Fruit fly (Drosophila melanogaster) whole organism, embryonic: ENCODE data around the gene CG42272.

ENCODE experiments used
- B-H2 ChIP-seq: fragments of 200-800 bp; sonication (Bioruptor generic); optimal IDR thresholded peaks from 2 replicates; lab custom pipeline; 2018; ENCODE audit warnings: missing biosample characterization, mild to moderate bottlenecking, missing genetic modification characterization
- CG12155 ChIP-seq: fragments of 200-800 bp; sonication (Bioruptor generic); optimal IDR thresholded peaks from 3 replicates; lab custom pipeline; 2016; ENCODE audit warnings: missing biosample characterization, missing genetic modification characterization
- CG12219 ChIP-seq: fragments of 200-800 bp; sonication (Bioruptor generic); optimal IDR thresholded peaks from 3 replicates; lab custom pipeline; 2018; ENCODE audit warnings: missing biosample characterization, mild to moderate bottlenecking, missing genetic modification characterization
- CG12769 ChIP-seq: fragments of 200-800 bp; sonication (Bioruptor generic); optimal IDR thresholded peaks from 2 replicates; lab custom pipeline; 2019; ENCODE audit warnings: missing biosample characterization, mild to moderate bottlenecking, missing genetic modification characterization, moderate library complexity
- CG17612 ChIP-seq: fragments of 200-800 bp; sonication (Bioruptor generic); IDR thresholded peaks from 2 replicates; pipeline ENCODE4 v1.3.6; 2022; ENCODE audit warnings: missing biosample characterization, missing genetic modification characterization
- CG17912 ChIP-seq: fragments of 200-800 bp; sonication (Bioruptor generic); optimal IDR thresholded peaks from 2 replicates; lab custom pipeline; 2018; ENCODE audit warnings: missing biosample characterization, mild to moderate bottlenecking, missing genetic modification characterization
- CG32772 ChIP-seq: fragments of 200-800 bp; sonication (Bioruptor generic); IDR thresholded peaks from 2 replicates; pipeline ENCODE4 v1.3.6; 2022; ENCODE audit warnings: missing biosample characterization, missing genetic modification characterization
- CG33213 ChIP-seq: fragments of 200-800 bp; sonication (Bioruptor generic); optimal IDR thresholded peaks from 3 replicates; lab custom pipeline; 2016; ENCODE audit warnings: missing biosample characterization, missing genetic modification characterization
- CG34224 ChIP-seq: fragments of 200-800 bp; sonication (Bioruptor generic); IDR thresholded peaks from 3 replicates; pipeline ENCODE4 v1.3.6; 2022; ENCODE audit warnings: missing biosample characterization, missing genetic modification characterization; ENCODE audit not compliant: partially characterized antibody
- CG42726 ChIP-seq: fragments of 200-800 bp; sonication (Bioruptor generic); IDR thresholded peaks from 2 replicates; pipeline ENCODE4 v1.3.6; 2022; ENCODE audit warnings: missing biosample characterization, missing genetic modification characterization; ENCODE audit not compliant: partially characterized antibody
- CG4404 ChIP-seq: fragments of 200-800 bp; sonication (Bioruptor generic); IDR thresholded peaks from 2 replicates; pipeline ENCODE4 v1.3.6; 2022; ENCODE audit warnings: missing biosample characterization, missing genetic modification characterization
- CG8290 ChIP-seq, 3 experiments: fragments of 200-800 bp; sonication (Bioruptor generic); optimal IDR thresholded peaks; 2 replicates each; lab custom pipeline; 2016 to 2019; ENCODE audit warnings: missing biosample characterization in 3 of 3, missing genetic modification characterization in 3 of 3, mild to moderate bottlenecking in 2 of 3, moderate library complexity in 1 of 3
- Camta ChIP-seq: fragments of 200-800 bp; sonication (Bioruptor generic); optimal IDR thresholded peaks from 2 replicates; lab custom pipeline; 2016; ENCODE audit warnings: missing biosample characterization, missing genetic modification characterization
- Deaf1 ChIP-seq: fragments of 200-800 bp; optimal IDR thresholded peaks from 3 replicates; lab custom pipeline; 2019; ENCODE audit warnings: missing biosample characterization, mild to moderate bottlenecking, missing genetic modification characterization, moderate library complexity
- Dek ChIP-seq: fragments of 200-800 bp; sonication (Bioruptor generic); optimal IDR thresholded peaks from 3 replicates; lab custom pipeline; 2019; ENCODE audit warnings: missing biosample characterization, mild to moderate bottlenecking, missing genetic modification characterization, moderate library complexity
- Dll ChIP-seq: fragments of 200-800 bp; sonication (Bioruptor generic); IDR thresholded peaks from 4 replicates; pipeline ENCODE4 v1.3.6; 2022; ENCODE audit warnings: missing biosample characterization, missing genetic modification characterization; ENCODE audit not compliant: partially characterized antibody
- Doc2 ChIP-seq: fragments of 200-800 bp; sonication (Bioruptor generic); IDR thresholded peaks from 2 replicates; pipeline ENCODE4 v1.3.6; 2022; ENCODE audit warnings: missing biosample characterization, missing genetic modification characterization
- Gug ChIP-seq: fragments of 200-800 bp; sonication (Bioruptor generic); IDR thresholded peaks from 4 replicates; pipeline ENCODE4 v1.3.6; 2022; ENCODE audit warnings: missing biosample characterization, missing genetic modification characterization
- HmgD ChIP-seq: fragments of 200-800 bp; sonication (Bioruptor generic); optimal IDR thresholded peaks from 3 replicates; lab custom pipeline; 2016; ENCODE audit warnings: missing biosample characterization, missing genetic modification characterization
- Hmr ChIP-seq: fragments of 200-800 bp; sonication (Bioruptor generic); optimal IDR thresholded peaks from 3 replicates; lab custom pipeline; 2017; ENCODE audit warnings: mild to moderate bottlenecking, missing biosample characterization, missing genetic modification reagents, missing genetic modification characterization
- Hr78 ChIP-seq, 2 experiments: fragments of 200-800 bp in 1 of 2; fragments of >200 bp in 1 of 2; sonication (Bioruptor generic) in 1 of 2; optimal IDR thresholded peaks; 2 replicates each; lab custom pipeline; 2017 to 2019; ENCODE audit warnings: missing biosample characterization in 2 of 2, missing genetic modification characterization in 2 of 2, mild to moderate bottlenecking in 1 of 2, moderate library complexity in 1 of 2
- Hsf ChIP-seq: fragments of 200-800 bp; sonication (Bioruptor generic); optimal IDR thresholded peaks from 3 replicates; lab custom pipeline; 2016; ENCODE audit warnings: missing biosample characterization, missing genetic modification characterization
- Mrtf ChIP-seq: fragments of 200-800 bp; sonication (Bioruptor generic); IDR thresholded peaks from 3 replicates; pipeline ENCODE4 v1.3.6; 2022; ENCODE audit warnings: missing biosample characterization, missing genetic modification characterization
- Myb ChIP-seq: fragments of 200-800 bp; sonication (Bioruptor generic); optimal IDR thresholded peaks from 2 replicates; lab custom pipeline; 2016; ENCODE audit warnings: missing biosample characterization, missing genetic modification characterization
- Nf-YC ChIP-seq: fragments of 200-800 bp; optimal IDR thresholded peaks from 3 replicates; lab custom pipeline; 2019; ENCODE audit warnings: missing biosample characterization, mild to moderate bottlenecking, missing genetic modification characterization, moderate library complexity
- TFAM ChIP-seq: fragments of 200-800 bp; sonication (Bioruptor generic); optimal IDR thresholded peaks from 2 replicates; lab custom pipeline; 2017; ENCODE audit warnings: missing biosample characterization, missing genetic modification characterization, inconsistent platforms
- Trl ChIP-seq, 3 experiments: fragments of >200 bp in 2 of 3; fragments of 200-800 bp in 1 of 3; sonication (Bioruptor generic) in 1 of 3; optimal IDR thresholded peaks; 2 replicates in 1 of 3; 3 replicates in 2 of 3; lab custom pipeline; 2016 to 2017; ENCODE audit warnings: missing biosample characterization in 1 of 3, missing genetic modification characterization in 1 of 3
- abd-A ChIP-seq: fragments of 200-800 bp; sonication (Bioruptor generic); optimal IDR thresholded peaks from 3 replicates; lab custom pipeline; 2019; ENCODE audit warnings: missing biosample characterization, mild to moderate bottlenecking, missing genetic modification characterization, moderate library complexity
- bigmax ChIP-seq: fragments of 200-800 bp; sonication (Bioruptor generic); optimal IDR thresholded peaks from 2 replicates; lab custom pipeline; 2018; ENCODE audit warnings: missing biosample characterization, mild to moderate bottlenecking, missing genetic modification characterization
- chm ChIP-seq: fragments of 200-800 bp; sonication (Bioruptor generic); IDR thresholded peaks from 2 replicates; pipeline ENCODE4 v1.3.6; 2022; ENCODE audit warnings: missing biosample characterization, missing genetic modification characterization
- croc ChIP-seq: fragments of 200-800 bp; sonication (Bioruptor generic); conservative IDR thresholded peaks from 3 replicates; pipeline ENCODE4 v1.3.6; 2022; ENCODE audit warnings: missing biosample characterization, missing genetic modification characterization
- crp ChIP-seq, 2 experiments: fragments of 200-800 bp; sonication (Bioruptor generic); optimal IDR thresholded peaks; 2 replicates in 1 of 2; 3 replicates in 1 of 2; lab custom pipeline; 2017; ENCODE audit warnings: missing biosample characterization in 2 of 2, missing genetic modification characterization in 2 of 2, mild to moderate bottlenecking in 1 of 2, moderate library complexity in 1 of 2
- gfzf ChIP-seq: fragments of 200-800 bp; sonication (Bioruptor generic); optimal IDR thresholded peaks from 2 replicates; lab custom pipeline; 2016; ENCODE audit warnings: missing biosample characterization, mild to moderate bottlenecking, missing genetic modification characterization, moderate library complexity
- lbe ChIP-seq: fragments of 200-800 bp; sonication (Bioruptor generic); optimal IDR thresholded peaks from 2 replicates; lab custom pipeline; 2016; ENCODE audit warnings: missing biosample characterization, mild to moderate bottlenecking, missing genetic modification characterization
- lov ChIP-seq, 2 experiments: fragments of 200-800 bp in 1 of 2; fragments of >200 bp in 1 of 2; sonication (Bioruptor generic) in 1 of 2; IDR thresholded peaks in 1 of 2; optimal IDR thresholded peaks in 1 of 2; 2 replicates in 1 of 2; 3 replicates in 1 of 2; pipeline versions ENCODE4 v1.3.6 to Lab custom; 2017 to 2022; ENCODE audit warnings: missing biosample characterization in 1 of 2, missing genetic modification characterization in 1 of 2
- nmo ChIP-seq: fragments of 200-800 bp; sonication (Bioruptor generic); optimal IDR thresholded peaks from 2 replicates; lab custom pipeline; 2018; ENCODE audit warnings: missing biosample characterization, mild to moderate bottlenecking, missing genetic modification characterization, moderate library complexity
- nom ChIP-seq: fragments of 200-800 bp; sonication (Bioruptor generic); optimal IDR thresholded peaks from 2 replicates; lab custom pipeline; 2017; ENCODE audit warnings: missing biosample characterization, missing genetic modification characterization, mild to moderate bottlenecking, moderate library complexity, missing genetic modification reagents
- odd ChIP-seq: fragments of 200-800 bp; sonication (Bioruptor generic); optimal IDR thresholded peaks from 2 replicates; lab custom pipeline; 2017; ENCODE audit warnings: missing biosample characterization, mild to moderate bottlenecking, missing genetic modification characterization
- onecut ChIP-seq: fragments of 200-800 bp; sonication (Bioruptor generic); IDR thresholded peaks from 2 replicates; pipeline ENCODE4 v1.3.6; 2022; ENCODE audit warnings: missing biosample characterization, missing genetic modification characterization
- phol ChIP-seq: fragments of 200-800 bp; sonication (Bioruptor generic); optimal IDR thresholded peaks from 3 replicates; lab custom pipeline; 2018; ENCODE audit warnings: missing biosample characterization, mild to moderate bottlenecking, missing genetic modification characterization, moderate library complexity
- pnt ChIP-seq: fragments of 200-800 bp; sonication (Bioruptor generic); optimal IDR thresholded peaks from 3 replicates; lab custom pipeline; 2016; ENCODE audit warnings: missing biosample characterization, missing genetic modification characterization
- row ChIP-seq: fragments of 200-800 bp; sonication (Bioruptor generic); IDR thresholded peaks from 3 replicates; pipeline ENCODE4 v1.3.6; 2022; ENCODE audit warnings: missing biosample characterization, missing genetic modification characterization
- scrt ChIP-seq: fragments of 200-800 bp; sonication (Bioruptor generic); optimal IDR thresholded peaks from 2 replicates; lab custom pipeline; 2018; ENCODE audit warnings: missing biosample characterization, mild to moderate bottlenecking, missing genetic modification characterization, moderate library complexity
- seq ChIP-seq: fragments of 200-800 bp; sonication (Bioruptor generic); IDR thresholded peaks from 2 replicates; pipeline ENCODE4 v1.3.6; 2022; ENCODE audit warnings: missing biosample characterization, missing genetic modification characterization
- stwl ChIP-seq: fragments of 200-800 bp; sonication (Bioruptor generic); optimal IDR thresholded peaks from 3 replicates; lab custom pipeline; 2018; ENCODE audit warnings: missing biosample characterization, mild to moderate bottlenecking, missing genetic modification characterization, moderate library complexity
- yki ChIP-seq: fragments of >200 bp; optimal IDR thresholded peaks from 3 replicates; lab custom pipeline; 2018
- zen ChIP-seq: fragments of 200-800 bp; sonication (Bioruptor generic); optimal IDR thresholded peaks from 3 replicates; lab custom pipeline; 2018; ENCODE audit warnings: missing biosample characterization, mild to moderate bottlenecking, missing genetic modification characterization, moderate library complexity

The CG42272 gene

DNA sequence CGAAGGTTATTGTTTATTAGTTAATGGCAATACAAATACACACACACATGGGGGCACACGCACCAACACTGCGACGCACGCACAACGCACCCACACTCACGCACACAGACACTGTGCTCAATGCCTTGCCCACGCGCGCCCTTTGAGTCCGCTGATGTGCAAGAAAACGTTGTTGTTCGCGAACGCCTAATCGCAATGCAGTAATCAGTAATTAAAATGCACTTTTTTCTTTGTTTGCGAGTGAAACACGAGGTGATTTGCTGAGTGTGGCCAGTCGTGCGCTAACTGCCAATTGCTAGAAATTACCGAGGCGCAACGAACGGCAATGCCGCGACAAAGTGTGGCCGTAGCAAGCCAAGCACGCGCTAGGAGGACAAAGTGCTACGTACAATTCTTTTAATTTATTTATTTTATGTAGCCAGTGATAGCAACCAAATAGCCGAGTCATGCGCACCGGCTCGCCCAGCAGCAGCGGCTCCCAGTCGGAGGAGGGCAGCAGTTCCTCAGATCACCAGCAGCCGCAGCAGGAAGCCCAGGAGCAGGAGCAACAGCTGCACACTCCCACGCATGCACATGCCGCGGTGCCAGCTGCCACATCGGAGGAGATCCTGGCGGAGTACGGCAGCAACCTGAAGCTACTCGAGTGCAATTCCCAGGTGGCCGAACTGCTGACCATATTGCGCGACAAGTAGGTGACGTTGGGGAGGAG, 8.0 kb downstream of the CG42272 start, which contains the start of the genes S6k and kri (continued):
- TF ChIP-seq CG17612 (GFP tag; lab: Robert Waterston, UW), result no peak
- TF ChIP-seq CG4404, result no peak
- peak; percentile 37 for TF ChIP-seq nmo
- TF ChIP-seq Dek (tag; lab: Kevin White, UChicago), result peak; percentile 18
- no peak for TF ChIP-seq CG12155
- peak; percentile 29; the same call in 1 of the 3 replicates for TF ChIP-seq CG34224
- peak; percentile 16 for TF ChIP-seq Myb (GFP tag; lab: Kevin White, UChicago)
- TF ChIP-seq Camta (GFP tag; lab: Kevin White, UChicago), result peak; percentile 12
- peak; percentile 68 for TF ChIP-seq CG12769 (tag; lab: Kevin White, UChicago)
- TF ChIP-seq Hsf (GFP tag; lab: Kevin White, UChicago), result no peak
- peak; percentile 95 for TF ChIP-seq gfzf
- peak in 1 of 2 experiments; percentile 2 for TF ChIP-seq Hr78 (GFP tag; optimal IDR thresholded peaks at IDR 0.05; lab: Kevin White, UChicago)
- 0 out of 3 replicates have a peak, but pooled peaks have one; percentile 22 for TF ChIP-seq row (GFP tag; lab: Robert Waterston, UW)
- peak; percentile 55 for TF ChIP-seq scrt (GFP tag; lab: Kevin White, UChicago)
- peak; percentile 16; the same call in 1 of the 2 replicates for TF ChIP-seq onecut
- peak in 1 of 2 experiments; percentile 29 for TF ChIP-seq crp (GFP tag; optimal IDR thresholded peaks at IDR 0.05; lab: Kevin White, UChicago)
- TF ChIP-seq lov (optimal IDR thresholded peaks at IDR 0.05; lab: Kevin White, UChicago), result no peak
- 0 out of 3 replicates have a peak, but pooled peaks have one; percentile 40 for TF ChIP-seq lov (GFP tag; IDR thresholded peaks at IDR 0.05; lab: Robert Waterston, UW)
- TF ChIP-seq stwl (tag; lab: Kevin White, UChicago), result peak; percentile 64
- no peak for TF ChIP-seq Doc2 (GFP tag; lab: Robert Waterston, UW)
- no peak for TF ChIP-seq Mrtf (GFP tag; lab: Robert Waterston, UW)
- peak; percentile 46 for TF ChIP-seq CG17912 (GFP tag; lab: Kevin White, UChicago)
- peak; percentile 45; the same call in 1 of the 4 replicates for TF ChIP-seq Dll (GFP tag; lab: Robert Waterston, UW)
- no peak for TF ChIP-seq yki (lab: Kevin White, UChicago)
- no peak for TF ChIP-seq HmgD (GFP tag; lab: Kevin White, UChicago)
- peak; percentile 86 for TF ChIP-seq abd-A (tag; lab: Kevin White, UChicago)
- no peak for TF ChIP-seq croc
- no peak for TF ChIP-seq seq (GFP tag; lab: Robert Waterston, UW)
- no peak for TF ChIP-seq Gug (GFP tag; lab: Robert Waterston, UW)
- TF ChIP-seq phol (tag; lab: Kevin White, UChicago), result peak; percentile 37
- peak; percentile 69 for TF ChIP-seq nom (GFP tag; lab: Kevin White, UChicago)
- TF ChIP-seq Trl (optimal IDR thresholded peaks at IDR 0.05; lab: Kevin White, UChicago), result no peak
- no peak for TF ChIP-seq Trl (GFP tag; optimal IDR thresholded peaks at IDR 0.05; lab: Kevin White, UChicago)
- 0 out of 2 replicates have a peak, but pooled peaks have one; percentile 15 for TF ChIP-seq CG42726 (GFP tag; lab: Robert Waterston, UW)
- TF ChIP-seq CG12219, result no peak
- TF ChIP-seq bigmax, result peak; percentile 46
- TF ChIP-seq Hmr, result peak; percentile 27
- TF ChIP-seq CG33213 (GFP tag; lab: Kevin White, UChicago), result peak; percentile 58
- peak; percentile 10 for TF ChIP-seq CG8290 (GFP tag; optimal IDR thresholded peaks at IDR 0.05; lab: Kevin White, UChicago)
- peak in 1 of 2 experiments; percentile 67 for TF ChIP-seq CG8290 (tag; optimal IDR thresholded peaks at IDR 0.05; lab: Kevin White, UChicago)
- no peak for TF ChIP-seq CG32772 (GFP tag; lab: Robert Waterston, UW)
- TF ChIP-seq TFAM (GFP tag; lab: Kevin White, UChicago), result no peak
- peak; percentile 82 for TF ChIP-seq Deaf1 (tag; lab: Kevin White, UChicago)
- TF ChIP-seq Nf-YC (tag; lab: Kevin White, UChicago), result peak; percentile 36
- peak; percentile 67 for TF ChIP-seq zen (tag; lab: Kevin White, UChicago)
- TF ChIP-seq pnt (GFP tag; lab: Kevin White, UChicago), result no peak
- no peak for TF ChIP-seq chm
- TF ChIP-seq lbe (GFP tag; lab: Kevin White, UChicago), result no peak
- TF ChIP-seq B-H2, result no peak
- peak; percentile 26 for TF ChIP-seq odd (GFP tag; lab: Kevin White, UChicago)
